Worm (Caenorhabditis elegans): ENCODE results near the gene Y38E10A.17.

ce11 chrII:12615413-12615812, 19.2 kb downstream of the Y38E10A.17 start:
- TF ChIP-seq unc-55 (GFP tag; optimal IDR thresholded peaks at IDR 0.05) (no peak), F13H6.1 (tag; optimal IDR thresholded peaks at IDR 0.05) (no peak)
